Worm (Caenorhabditis elegans) whole organism, dauer: ENCODE data around the gene pks-1.

Source experiments
- unc-62 ChIP-seq: sonication (generic microtip); optimal IDR thresholded peaks from 2 replicates; lab custom pipeline; 2017; ENCODE audit warnings: missing biosample characterization, missing genetic modification reagents, missing genetic modification characterization

pks-1 gene

DNA sequence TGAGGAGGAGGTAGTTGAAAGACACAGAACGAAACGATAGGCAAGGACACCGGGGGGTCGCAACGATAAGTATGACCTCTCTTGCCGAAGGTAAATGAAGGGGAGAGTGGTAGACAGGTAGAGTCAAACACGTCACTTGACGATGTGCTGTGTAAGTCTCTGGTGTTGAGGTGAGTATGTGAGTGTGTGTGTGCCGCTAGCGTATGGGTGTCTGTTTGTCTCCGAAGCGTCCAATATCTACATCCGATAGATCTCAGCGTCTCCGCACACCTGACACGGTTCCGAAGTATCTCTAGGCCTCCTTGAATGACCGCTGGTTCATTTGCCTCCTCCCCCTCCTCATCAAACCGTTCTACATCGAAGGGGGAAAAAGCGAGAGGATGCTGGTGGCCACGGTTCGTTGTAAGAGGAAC is 61.6 kb downstream of the pks-1 start:
- no peak for TF ChIP-seq unc-62 (GFP tag; lab: Kevin White, UChicago)

DNA sequence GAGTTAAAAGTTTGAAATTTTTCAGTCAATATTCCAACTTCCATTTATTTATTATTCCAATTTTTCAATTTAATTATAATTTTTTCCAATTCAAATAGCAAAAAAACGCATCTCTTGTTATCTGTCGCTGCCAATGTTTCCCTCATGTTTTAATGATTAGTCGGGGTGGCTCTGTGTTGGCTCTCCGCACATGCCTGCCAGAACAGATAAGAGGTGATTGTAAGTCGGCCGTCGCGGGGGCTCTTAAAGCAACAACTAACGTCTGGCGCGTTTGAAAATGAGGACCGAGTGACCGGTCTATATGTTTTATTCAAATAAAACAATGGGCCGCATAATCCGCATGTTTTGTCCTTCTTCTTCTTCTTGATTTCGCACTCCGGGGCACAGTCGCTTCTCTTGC is 62.7 kb downstream of the pks-1 start:
- no peak for TF ChIP-seq unc-62 (GFP tag; lab: Kevin White, UChicago)

DNA sequence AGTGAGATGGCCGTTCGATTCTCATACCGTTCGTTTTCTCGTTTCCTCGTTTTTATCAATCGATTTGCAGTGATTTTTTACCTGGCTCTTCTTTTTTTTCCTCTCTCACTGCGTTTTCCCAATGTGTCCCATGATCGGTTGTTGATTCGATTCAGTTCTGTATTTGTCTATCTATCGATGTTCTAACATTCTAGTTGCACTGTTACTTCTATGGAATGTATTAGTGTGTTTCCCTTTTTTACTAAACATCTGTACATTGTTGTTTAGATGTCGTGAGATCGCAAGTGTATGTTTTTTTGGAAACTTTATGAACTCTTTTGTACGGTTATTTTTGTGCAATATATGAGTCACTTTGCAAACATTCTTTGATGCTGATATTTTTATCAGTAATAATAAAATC is 64.0 kb downstream of the pks-1 start:
- TF ChIP-seq unc-62 (GFP tag; lab: Kevin White, UChicago) = no peak

DNA sequence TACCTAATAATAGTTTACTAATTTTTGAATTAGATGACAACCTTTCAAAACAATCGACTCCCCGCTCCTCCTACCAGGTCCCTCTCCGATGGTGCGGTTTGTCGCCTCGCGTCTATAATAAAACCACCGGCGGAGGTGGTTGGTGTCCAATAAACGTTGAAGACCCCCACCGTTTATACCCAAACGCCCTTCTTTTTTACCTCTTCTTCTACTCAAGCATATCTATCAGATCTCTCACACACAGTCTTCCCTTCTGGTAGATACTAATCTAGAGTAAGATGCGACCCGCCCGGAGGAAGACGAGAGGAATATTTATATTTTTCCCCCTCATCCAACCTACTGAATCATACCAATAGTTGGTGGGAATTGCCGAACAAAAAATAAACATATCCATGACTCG is 65.3 kb downstream of the pks-1 start:
- no peak for TF ChIP-seq unc-62 (GFP tag; lab: Kevin White, UChicago)

DNA sequence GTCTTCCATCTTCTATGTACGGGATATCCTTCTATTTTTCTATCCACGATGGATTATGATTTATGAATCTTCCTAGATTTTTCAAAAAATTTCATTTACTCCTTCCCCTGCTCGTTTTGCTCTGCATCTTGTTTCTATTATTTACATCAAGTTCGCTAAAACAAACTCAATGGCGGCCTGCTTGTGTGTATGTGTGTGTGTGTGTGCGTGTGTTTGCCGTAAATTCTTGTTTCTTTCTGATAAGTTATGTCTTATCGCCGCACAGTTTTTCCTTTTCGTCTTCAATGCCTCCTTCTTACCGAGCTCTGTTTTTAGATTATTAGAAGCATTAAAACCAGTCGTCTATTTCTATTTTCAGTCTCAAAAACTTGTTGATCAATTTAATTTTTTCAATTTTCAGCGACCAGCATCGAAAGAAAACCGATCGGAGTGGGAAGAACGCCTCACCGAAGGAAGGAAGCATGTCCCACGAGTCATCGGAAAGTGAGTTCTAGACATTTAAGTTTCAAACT is 65.7 kb downstream of the pks-1 start, which contains the start of gene dlg-1:
TSS of gene dlg-1 (plus strand) at position 401 of the 512 bp plus-strand sequence.
- TF ChIP-seq unc-62 (GFP tag; lab: Kevin White, UChicago) = no peak

ce11 chrX:5479876-5480580 is 66.4 kb downstream of the pks-1 start:
- TF ChIP-seq unc-62 (GFP tag; lab: Kevin White, UChicago) = no peak

ce11 chrX:5485284-5485927 is 71.8 kb downstream of the pks-1 start:
- no peak for TF ChIP-seq unc-62 (GFP tag; lab: Kevin White, UChicago)

- no peak for TF ChIP-seq unc-62 (GFP tag; lab: Kevin White, UChicago)
Measured at ce11 chrX:5485931-5486537, 72.4 kb downstream of the pks-1 start, which contains the start of gene C25F6.1. Gene C25F6.1 (plus strand): TSS chrX:5486487.

DNA sequence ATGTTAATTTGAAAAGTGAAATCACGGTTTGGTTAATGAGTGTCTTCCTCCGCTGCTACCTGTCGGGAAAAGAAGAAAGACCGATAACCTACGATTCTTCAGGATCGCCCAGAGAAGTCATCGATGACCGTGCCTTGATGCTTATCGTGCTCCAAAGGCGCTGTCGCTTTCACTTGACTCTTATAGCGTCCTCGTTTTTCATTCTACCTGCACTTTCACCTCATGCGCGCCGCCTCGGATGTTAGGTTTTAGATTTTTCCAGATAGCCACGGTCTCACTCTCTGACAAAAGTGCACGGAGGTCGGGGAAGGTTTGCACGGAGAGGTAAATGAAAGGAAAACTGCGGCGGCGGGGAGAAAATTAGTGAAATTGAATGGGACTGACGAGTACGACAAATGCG is 75.3 kb downstream of the pks-1 start:
- TF ChIP-seq unc-62 (GFP tag; lab: Kevin White, UChicago) = no peak

DNA sequence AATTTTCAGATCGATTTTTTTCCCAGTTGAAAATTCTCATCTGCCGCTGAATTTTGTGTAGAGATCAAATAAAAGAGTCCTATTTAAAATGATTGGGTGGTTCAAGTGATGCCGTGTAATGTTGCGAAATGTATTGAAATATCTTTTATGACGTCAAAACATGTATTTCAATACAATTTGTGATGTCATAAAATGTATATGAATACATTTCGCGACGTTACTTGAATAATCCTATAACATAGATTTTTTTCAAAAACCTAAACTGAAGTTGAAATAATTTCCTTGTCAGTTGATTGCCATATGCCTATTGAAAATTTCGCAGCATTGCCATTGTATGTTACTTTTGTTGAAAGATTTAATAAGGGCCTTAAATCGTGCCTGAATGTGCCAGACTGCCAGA is 75.9 kb downstream of the pks-1 start, which contains the start of gene F55D1.1:
TSS of gene F55D1.1 (plus strand) at position 301 of the 400 bp plus-strand sequence.
- TF ChIP-seq unc-62 (GFP tag; lab: Kevin White, UChicago) = no peak
